Worm (Caenorhabditis elegans) whole organism, L1 larva: ENCODE measurements around the gene R05A10.2.

Source experiments
- C04F5.9 ChIP-seq: sonication (generic microtip); optimal IDR thresholded peaks from 2 replicates; lab custom pipeline; 2016; ENCODE audit warnings: missing genetic modification characterization, missing compliant biosample characterization
- C34B4.2 ChIP-seq: sonication (generic microtip); optimal IDR thresholded peaks from 2 replicates; lab custom pipeline; 2017; ENCODE audit warnings: mild to moderate bottlenecking, missing genetic modification characterization, missing compliant biosample characterization
- aly-2 ChIP-seq: fragments of 150-350 bp; optimal IDR thresholded peaks from 2 replicates; lab custom pipeline; 2014; ENCODE audit warnings: missing biosample characterization, missing genetic modification characterization
- blmp-1 ChIP-seq: fragments of 150-350 bp; optimal IDR thresholded peaks from 2 replicates; lab custom pipeline; 2014; ENCODE audit warnings: missing biosample characterization, missing genetic modification characterization
- ceh-8 ChIP-seq: fragments of 200-800 bp; sonication (Bioruptor generic); optimal IDR thresholded peaks from 2 replicates; lab custom pipeline; 2018; ENCODE audit warnings: mild to moderate bottlenecking, missing genetic modification characterization, moderate library complexity, missing compliant biosample characterization
- ceh-88 ChIP-seq: fragments of 200-800 bp; sonication (Bioruptor generic); IDR thresholded peaks from 2 replicates; pipeline ENCODE4 v1.3.6; 2022; ENCODE audit warnings: missing genetic modification characterization, missing compliant biosample characterization
- ceh-90 ChIP-seq: sonication (generic microtip); optimal IDR thresholded peaks from 2 replicates; lab custom pipeline; 2016; ENCODE audit warnings: missing genetic modification characterization, missing compliant biosample characterization
- ces-1 ChIP-seq: fragments of 150-350 bp; optimal IDR thresholded peaks from 2 replicates; lab custom pipeline; 2014; ENCODE audit warnings: missing biosample characterization, missing genetic modification reagents, missing genetic modification characterization
- efl-1 ChIP-seq, 4 experiments: fragments of 150-350 bp; optimal IDR thresholded peaks in 3 of 4; peaks in 1 of 4; 1 replicate in 1 of 4; 2 replicates in 3 of 4; lab custom pipeline; 2014; ENCODE audit warnings: missing biosample characterization in 2 of 4, missing genetic modification characterization in 2 of 4, missing genetic modification reagents in 2 of 4
- efl-3 ChIP-seq: fragments of 200-800 bp; sonication (Bioruptor generic); optimal IDR thresholded peaks from 2 replicates; lab custom pipeline; 2018; ENCODE audit warnings: mild to moderate bottlenecking, missing genetic modification characterization, missing compliant biosample characterization
- egl-27 ChIP-seq, 2 experiments: fragments of 150-350 bp in 1 of 2; sonication (generic microtip); optimal IDR thresholded peaks; 3 replicates each; lab custom pipeline; 2017 to 2018; ENCODE audit warnings: missing biosample characterization in 2 of 2, missing genetic modification characterization in 2 of 2, missing genetic modification reagents in 2 of 2
- ets-5 ChIP-seq: fragments of 200-800 bp; sonication (Bioruptor generic); IDR thresholded peaks from 2 replicates; pipeline ENCODE4 v1.3.6; 2022; ENCODE audit warnings: missing genetic modification characterization, missing compliant biosample characterization
- fkh-10 ChIP-seq: sonication (generic microtip); optimal IDR thresholded peaks from 2 replicates; lab custom pipeline; 2017; ENCODE audit warnings: missing biosample characterization, missing genetic modification reagents, missing genetic modification characterization
- hlh-17 ChIP-seq: fragments of 200-800 bp; sonication (Bioruptor generic); optimal IDR thresholded peaks from 2 replicates; lab custom pipeline; 2018; ENCODE audit warnings: missing genetic modification characterization, mild to moderate bottlenecking, missing compliant biosample characterization, moderate library complexity, borderline replicate concordance
- hpl-2 ChIP-seq: fragments of 150-350 bp; optimal IDR thresholded peaks from 2 replicates; lab custom pipeline; 2014; ENCODE audit warnings: missing biosample characterization, missing genetic modification reagents, missing genetic modification characterization
- isw-1 ChIP-seq: fragments of 200-800 bp; sonication (Bioruptor generic); IDR thresholded peaks from 2 replicates; pipeline ENCODE4 v1.3.6; 2022; ENCODE audit warnings: missing genetic modification characterization, missing compliant biosample characterization
- jun-1 ChIP-seq: fragments of 150-350 bp; optimal IDR thresholded peaks from 2 replicates; lab custom pipeline; 2014; ENCODE audit warnings: missing biosample characterization, missing genetic modification reagents, missing genetic modification characterization
- nhr-11 ChIP-seq: fragments of 150-350 bp; optimal IDR thresholded peaks from 2 replicates; lab custom pipeline; 2014; ENCODE audit warnings: missing biosample characterization, missing genetic modification characterization
- nhr-20 ChIP-seq: sonication (generic microtip); optimal IDR thresholded peaks from 2 replicates; lab custom pipeline; 2016; ENCODE audit warnings: mild to moderate bottlenecking, missing genetic modification characterization, missing compliant biosample characterization
- nhr-237 ChIP-seq: fragments of 150-350 bp; optimal IDR thresholded peaks from 2 replicates; lab custom pipeline; 2014; ENCODE audit warnings: missing biosample characterization, missing genetic modification characterization
- nhr-71 ChIP-seq: sonication (generic microtip); optimal IDR thresholded peaks from 2 replicates; lab custom pipeline; 2016; ENCODE audit warnings: mild to moderate bottlenecking, missing genetic modification characterization, moderate library complexity, missing compliant biosample characterization
- nhr-77 ChIP-seq: fragments of 150-350 bp; optimal IDR thresholded peaks from 2 replicates; lab custom pipeline; 2014; ENCODE audit warnings: missing biosample characterization, missing genetic modification characterization
- nhr-84 ChIP-seq: sonication (generic microtip); optimal IDR thresholded peaks from 2 replicates; lab custom pipeline; 2017; ENCODE audit warnings: missing biosample characterization, missing genetic modification characterization
- nhr-90 ChIP-seq: sonication (generic microtip); optimal IDR thresholded peaks from 2 replicates; lab custom pipeline; 2016; ENCODE audit warnings: mild to moderate bottlenecking, missing genetic modification characterization, missing compliant biosample characterization; ENCODE audit not compliant: poor library complexity
- pax-3 ChIP-seq: fragments of 200-800 bp; sonication (Bioruptor generic); optimal IDR thresholded peaks from 2 replicates; lab custom pipeline; 2018; ENCODE audit warnings: mild to moderate bottlenecking, missing genetic modification characterization, moderate library complexity, missing compliant biosample characterization
- pqm-1 ChIP-seq: sonication (generic microtip); optimal IDR thresholded peaks from 3 replicates; lab custom pipeline; 2017; ENCODE audit warnings: missing biosample characterization, missing genetic modification characterization
- sox-4 ChIP-seq: sonication (generic microtip); optimal IDR thresholded peaks from 2 replicates; lab custom pipeline; 2016; ENCODE audit warnings: missing genetic modification characterization, missing compliant biosample characterization
- sup-37 ChIP-seq: fragments of 200-800 bp; sonication (Bioruptor generic); optimal IDR thresholded peaks from 2 replicates; lab custom pipeline; 2018; ENCODE audit warnings: mild to moderate bottlenecking, missing genetic modification characterization, missing compliant biosample characterization
- tbx-2 ChIP-seq: sonication (generic microtip); optimal IDR thresholded peaks from 2 replicates; lab custom pipeline; 2016; ENCODE audit warnings: missing genetic modification characterization, missing compliant biosample characterization
- unc-130 ChIP-seq: fragments of 150-350 bp; optimal IDR thresholded peaks from 2 replicates; lab custom pipeline; 2017; ENCODE audit warnings: missing biosample characterization, missing genetic modification characterization, inconsistent platforms
- unc-30 ChIP-seq: sonication (generic microtip); optimal IDR thresholded peaks from 2 replicates; lab custom pipeline; 2017; ENCODE audit warnings: missing biosample characterization, missing genetic modification characterization
- vab-15 ChIP-seq: sonication (generic microtip); optimal IDR thresholded peaks from 2 replicates; lab custom pipeline; 2017; ENCODE audit warnings: missing genotype, mild to moderate bottlenecking, missing genetic modification characterization, missing compliant biosample characterization
- zip-4 ChIP-seq: fragments of 200-800 bp; sonication (Bioruptor generic); optimal IDR thresholded peaks from 2 replicates; lab custom pipeline; 2018; ENCODE audit warnings: mild to moderate bottlenecking, missing genetic modification characterization, moderate library complexity, missing compliant biosample characterization
- ztf-11 ChIP-seq, 2 experiments: sonication (generic microtip); optimal IDR thresholded peaks; 2 replicates each; lab custom pipeline; 2016 to 2017; ENCODE audit warnings: missing genetic modification characterization in 2 of 2, missing biosample characterization in 1 of 2, missing compliant biosample characterization in 1 of 2
- ztf-4 ChIP-seq: fragments of 150-350 bp; optimal IDR thresholded peaks from 2 replicates; lab custom pipeline; 2014; ENCODE audit warnings: missing biosample characterization, missing genetic modification characterization

The R05A10.2 gene

DNA sequence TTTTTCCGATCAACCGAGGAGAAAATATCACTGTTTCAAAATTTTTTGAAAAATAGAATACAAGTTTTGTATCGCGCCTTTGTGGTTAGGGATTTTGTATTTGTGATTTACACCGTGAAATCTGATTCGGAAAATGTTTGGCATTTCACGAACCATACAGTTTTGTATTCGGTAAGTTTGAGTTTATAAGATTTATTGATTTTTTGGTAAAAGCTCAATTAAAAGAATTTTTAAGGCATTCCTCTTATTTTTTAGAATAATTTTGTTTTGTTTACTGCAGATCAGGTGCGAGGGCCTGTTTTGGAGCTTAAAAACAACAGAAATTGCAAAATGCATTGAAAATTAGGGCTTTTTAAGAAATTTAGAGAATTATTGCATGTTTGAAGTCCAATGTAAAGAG lies 43.7 kb upstream of the R05A10.2 start:
- no peak for TF ChIP-seq sup-37 (GFP tag; lab: Kevin White, UChicago)
- no peak for TF ChIP-seq sox-4 (tag; lab: Kevin White, UChicago)
- TF ChIP-seq ets-5 (GFP tag; lab: Robert Waterston, UW) = no peak
- TF ChIP-seq pqm-1 (tag; lab: Kevin White, UChicago) = no peak
- TF ChIP-seq nhr-84 (tag; lab: Kevin White, UChicago) = no peak
- no peak for TF ChIP-seq blmp-1 (tag; lab: Kevin White, UChicago)
- no peak for TF ChIP-seq pax-3 (tag; lab: Kevin White, UChicago)
- no peak for TF ChIP-seq ztf-4 (tag; lab: Kevin White, UChicago)
- TF ChIP-seq vab-15 (tag; lab: Kevin White, UChicago) = no peak
- no peak for TF ChIP-seq C34B4.2 (tag; lab: Kevin White, UChicago)
- TF ChIP-seq aly-2 (tag; lab: Kevin White, UChicago) = no peak

DNA sequence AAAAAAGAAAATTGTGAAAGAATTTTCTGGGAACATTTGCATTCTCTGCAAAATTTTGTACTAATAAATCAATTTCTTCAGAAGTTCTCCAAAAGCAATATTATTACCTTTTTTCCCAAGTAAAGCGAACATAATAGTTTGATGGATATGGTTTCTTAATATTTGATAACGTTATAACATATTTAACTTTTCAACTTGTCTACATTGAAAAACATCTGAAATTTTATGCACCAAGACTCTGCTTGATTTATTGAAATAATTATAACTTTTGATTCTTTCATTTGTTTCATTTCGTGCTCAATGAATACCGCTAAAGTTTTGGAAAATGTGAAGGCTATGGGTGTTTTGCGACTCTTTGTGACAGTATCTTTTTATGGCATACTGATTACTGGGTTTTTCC lies 40.0 kb upstream of the R05A10.2 start, which contains the start of gene srz-31:
Gene srz-31, plus strand, starts transcription at position 301 of the 400 bp plus-strand sequence.
- TF ChIP-seq nhr-20 (no peak), ceh-90 (tag; lab: Kevin White, UChicago) (no peak), fkh-10 (GFP tag; lab: Kevin White, UChicago) (no peak), zip-4 (GFP tag; lab: Kevin White, UChicago) (no peak), ztf-11 (tag; optimal IDR thresholded peaks at IDR 0.05; lab: Kevin White, UChicago) (no peak), jun-1 (no peak), hpl-2 (GFP tag; lab: Kevin White, UChicago) (no peak), nhr-90 (tag; lab: Kevin White, UChicago) (no peak), isw-1 (GFP tag; lab: Robert Waterston, UW) (no peak), nhr-71 (no peak)

- TF ChIP-seq nhr-11 (tag; lab: Kevin White, UChicago) (no peak), efl-1 (optimal IDR thresholded peaks at IDR 0.05; lab: Kevin White, UChicago) (no peak), efl-1 (GFP tag; optimal IDR thresholded peaks at IDR 0.05 in 1 of 2; lab: Kevin White, UChicago) (peak in 1 of 2 experiments; percentile 17), tbx-2 (tag; lab: Kevin White, UChicago) (no peak), hpl-2 (GFP tag; lab: Kevin White, UChicago) (no peak)
Measured at ce11 chrIV:14143042-14143441, 34.0 kb upstream of the R05A10.2 start.

ce11 chrIV:14145594-14145993 lies 31.5 kb upstream of the R05A10.2 start, which contains the start of gene oac-37:
oac-37 (plus strand) TSS chrIV:14145894.
- TF ChIP-seq unc-30 (no peak), ces-1 (GFP tag; lab: Kevin White, UChicago) (no peak), efl-3 (no peak), egl-27 (tag; optimal IDR thresholded peaks at IDR 0.05; lab: Kevin White, UChicago) (no peak), nhr-77 (tag; lab: Kevin White, UChicago) (no peak), ceh-88 (GFP tag; lab: Robert Waterston, UW) (no peak), nhr-237 (no peak), hpl-2 (GFP tag; lab: Kevin White, UChicago) (no peak), nhr-90 (tag; lab: Kevin White, UChicago) (no peak), unc-130 (tag; lab: Kevin White, UChicago) (no peak), ceh-8 (GFP tag; lab: Kevin White, UChicago) (no peak), C04F5.9 (tag; lab: Kevin White, UChicago) (no peak), hlh-17 (GFP tag; lab: Kevin White, UChicago) (no peak)
- TF ChIP-seq, all 84 proteins: peak for 0
